Worm (Caenorhabditis elegans) whole organism, L4/young adult: ENCODE data around the gene ZK1320.2.

Source experiments
- W03F9.2 ChIP-seq: fragments of 150-350 bp; optimal IDR thresholded peaks from 2 replicates; lab custom pipeline; 2014; ENCODE audit warnings: missing biosample characterization, missing genetic modification characterization
- dao-5 ChIP-seq: sonication (generic microtip); optimal IDR thresholded peaks from 2 replicates; lab custom pipeline; 2016; ENCODE audit warnings: missing genotype, missing genetic modification characterization, moderate library complexity, missing compliant biosample characterization
- him-1 ChIP-seq: sonication (generic microtip); optimal IDR thresholded peaks from 2 replicates; lab custom pipeline; 2016; ENCODE audit warnings: missing genotype, missing genetic modification reagents, missing genetic modification characterization, missing compliant biosample characterization

The ZK1320.2 gene

DNA sequence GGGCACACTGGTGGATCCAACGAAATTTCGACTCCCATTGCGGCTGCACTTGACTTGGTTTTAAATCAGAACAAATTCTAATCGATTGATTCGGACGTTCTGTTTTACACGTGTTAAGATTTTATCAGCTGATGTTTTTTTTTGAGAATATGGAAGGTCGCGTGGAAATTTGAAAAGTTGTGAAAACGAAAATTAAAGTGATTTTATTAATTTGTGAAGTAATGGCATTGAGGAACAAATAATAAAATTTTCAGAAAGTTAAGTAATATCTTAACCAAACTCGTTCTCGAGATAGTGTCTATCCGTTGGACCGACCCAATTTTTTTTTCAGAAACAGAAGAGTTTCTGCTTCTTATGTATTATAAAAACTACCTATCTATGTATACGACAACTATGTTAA lies 7.1 kb downstream of the ZK1320.2 start, which contains the start of gene ZK1307.4:
Gene ZK1307.4 (minus strand): TSS at position 101 of the 400 bp plus-strand sequence.
- TF ChIP-seq dao-5 (tag; lab: Kevin White, UChicago) (no peak), W03F9.2 (tag; lab: Kevin White, UChicago) (no peak), him-1 (tag; lab: Kevin White, UChicago) (no peak)

DNA sequence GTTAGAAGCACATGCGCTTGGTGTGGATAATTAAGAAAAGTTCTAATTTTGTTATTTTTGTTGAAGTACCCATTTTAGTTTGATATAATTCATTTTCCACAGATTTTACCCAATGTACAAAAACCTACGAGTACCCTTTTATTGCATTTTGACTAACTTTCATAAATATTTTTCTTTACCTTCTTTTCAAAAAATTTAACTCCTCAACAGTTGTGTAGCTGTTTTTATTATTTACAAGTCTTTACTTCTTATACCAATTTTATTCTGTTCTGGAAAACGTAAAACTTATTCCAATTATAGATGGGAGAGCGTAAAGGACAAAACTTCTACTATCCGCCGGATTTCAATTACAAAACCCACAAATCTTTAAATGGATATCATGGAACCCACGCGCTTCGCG lies 9.6 kb downstream of the ZK1320.2 start, which contains the start of gene ZK1307.9:
Gene ZK1307.9 (plus strand): TSS at position 301 of the 400 bp plus-strand sequence.
- TF ChIP-seq dao-5 (tag; lab: Kevin White, UChicago) (no peak), him-1 (tag; lab: Kevin White, UChicago) (no peak), W03F9.2 (tag; lab: Kevin White, UChicago) (no peak)

DNA sequence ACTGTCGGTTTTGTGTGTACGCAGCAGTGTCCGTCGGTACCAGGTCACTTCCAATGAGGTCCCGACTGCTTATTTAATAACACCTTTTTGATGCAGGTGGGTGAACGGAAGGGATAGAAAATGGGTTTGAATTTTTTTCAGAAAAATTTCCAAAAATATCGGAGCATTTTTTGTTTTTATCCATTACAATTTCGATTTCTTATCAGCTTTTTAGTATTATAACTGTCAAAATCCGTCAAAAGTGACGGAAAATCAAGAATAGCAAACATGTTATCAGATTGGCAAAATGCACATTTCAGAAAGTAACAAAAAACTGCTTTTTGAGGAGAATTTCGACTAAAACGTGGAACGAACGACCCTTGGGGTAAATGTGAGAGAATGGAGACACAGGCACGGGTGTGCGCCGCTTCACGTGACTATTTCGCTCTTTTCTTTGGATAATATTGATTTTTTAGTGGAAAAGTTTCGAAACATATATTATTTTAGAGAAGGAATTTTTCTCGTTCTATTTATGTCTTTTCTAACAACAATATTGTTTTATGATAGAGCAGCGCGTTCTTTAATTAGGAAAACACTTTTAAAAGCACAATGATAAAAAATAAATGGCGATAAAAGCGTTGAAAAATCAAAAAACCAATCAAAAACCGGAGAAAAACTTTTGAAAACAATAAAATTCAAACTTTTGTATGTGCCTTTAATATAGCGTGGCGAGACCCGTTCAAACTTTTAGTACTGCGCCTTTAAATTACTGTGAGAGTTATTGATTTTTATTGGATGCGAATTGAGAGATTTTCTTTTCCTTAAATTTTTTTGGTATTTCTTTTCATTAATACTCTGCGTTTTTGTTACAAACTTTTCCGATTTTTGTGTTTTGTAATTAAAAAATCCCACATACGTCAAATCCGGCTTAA lies 11.6 kb downstream of the ZK1320.2 start, which contains the start of gene sqv-8:
Gene sqv-8 (plus strand): TSS at position 51 of the 911 bp plus-strand sequence.
- TF ChIP-seq him-1 (tag; lab: Kevin White, UChicago) (no peak), W03F9.2 (tag; lab: Kevin White, UChicago) (no peak), dao-5 (tag; lab: Kevin White, UChicago) (no peak)

DNA sequence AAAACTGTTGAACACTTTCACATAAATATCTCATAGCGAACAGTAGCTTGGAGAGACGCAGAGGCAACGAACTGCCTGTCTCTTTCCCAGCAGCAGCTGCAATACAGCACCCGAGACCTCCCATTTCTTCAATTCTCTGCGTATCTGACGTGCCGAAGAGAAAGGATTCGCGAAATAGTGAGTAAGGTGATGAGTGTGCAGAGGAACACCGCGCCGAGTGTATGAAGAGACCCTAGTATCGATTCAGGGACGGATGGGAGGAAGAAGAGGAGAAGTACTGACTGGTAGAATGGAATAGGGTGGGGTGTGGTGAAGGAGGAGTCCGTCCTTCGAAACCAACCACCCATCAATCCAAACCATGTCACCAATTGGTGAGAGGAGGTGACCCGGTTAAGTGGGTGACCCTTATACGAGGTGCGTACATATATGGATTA lies 12.7 kb downstream of the ZK1320.2 start:
- TF ChIP-seq him-1 (tag; lab: Kevin White, UChicago) (no peak), W03F9.2 (tag; lab: Kevin White, UChicago) (no peak), dao-5 (tag; lab: Kevin White, UChicago) (no peak)

DNA sequence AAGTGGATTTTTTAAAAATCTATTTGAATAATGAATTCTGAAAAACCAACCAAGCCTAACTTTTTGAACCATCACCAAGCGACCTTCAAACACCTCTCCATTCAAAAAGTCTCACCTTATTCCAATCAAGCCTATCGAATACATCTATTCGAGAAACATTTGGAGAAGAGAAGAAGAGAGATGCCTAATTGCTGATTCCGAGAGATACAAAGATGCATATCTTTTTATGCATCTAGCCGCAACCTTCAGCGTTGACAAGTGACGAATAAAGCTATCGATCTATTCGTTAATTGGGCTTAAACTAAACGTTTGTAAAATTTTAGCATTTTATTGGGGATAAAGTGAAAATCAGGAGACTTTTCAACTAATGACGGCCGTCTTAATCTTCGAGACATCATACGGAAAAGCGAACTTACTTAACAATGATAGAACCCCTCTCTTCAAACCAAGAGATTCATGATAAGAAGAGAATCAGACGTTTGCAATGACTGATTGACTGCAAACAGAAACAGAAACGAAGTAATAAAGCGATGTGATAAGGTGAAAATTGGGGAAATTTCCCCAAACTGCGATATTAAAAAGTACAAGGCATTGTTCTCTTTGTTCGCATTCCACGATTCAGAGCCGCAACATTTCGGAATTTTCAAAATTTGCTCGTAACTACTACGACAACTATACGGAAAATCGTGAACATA lies 13.7 kb downstream of the ZK1320.2 start:
- TF ChIP-seq dao-5 (tag; lab: Kevin White, UChicago) (no peak), W03F9.2 (tag; lab: Kevin White, UChicago) (peak; percentile 15)

DNA sequence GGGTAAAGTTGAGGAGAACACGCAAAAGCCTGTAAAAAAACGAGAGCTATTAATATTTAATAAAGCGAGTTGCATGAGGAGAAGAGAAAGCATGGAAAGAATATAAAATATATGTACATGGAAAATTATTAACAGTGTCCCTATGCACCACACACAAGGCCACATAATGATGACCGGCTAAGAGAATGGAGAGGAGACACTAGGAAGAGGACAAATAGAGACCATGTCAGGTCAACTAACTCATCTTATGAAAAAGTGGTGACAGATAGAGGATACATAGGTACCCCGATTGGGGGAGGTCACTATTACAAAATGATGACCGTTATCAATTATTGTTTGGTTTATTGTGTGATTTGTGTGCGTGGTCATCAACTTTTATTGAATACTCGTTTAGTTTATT lies 14.4 kb downstream of the ZK1320.2 start, which contains the start of gene fzr-1:
Gene fzr-1 (minus strand): TSS at position 29 of the 400 bp plus-strand sequence.
- TF ChIP-seq W03F9.2 (tag; lab: Kevin White, UChicago) (no peak), him-1 (tag; lab: Kevin White, UChicago) (no peak), dao-5 (tag; lab: Kevin White, UChicago) (no peak)

DNA sequence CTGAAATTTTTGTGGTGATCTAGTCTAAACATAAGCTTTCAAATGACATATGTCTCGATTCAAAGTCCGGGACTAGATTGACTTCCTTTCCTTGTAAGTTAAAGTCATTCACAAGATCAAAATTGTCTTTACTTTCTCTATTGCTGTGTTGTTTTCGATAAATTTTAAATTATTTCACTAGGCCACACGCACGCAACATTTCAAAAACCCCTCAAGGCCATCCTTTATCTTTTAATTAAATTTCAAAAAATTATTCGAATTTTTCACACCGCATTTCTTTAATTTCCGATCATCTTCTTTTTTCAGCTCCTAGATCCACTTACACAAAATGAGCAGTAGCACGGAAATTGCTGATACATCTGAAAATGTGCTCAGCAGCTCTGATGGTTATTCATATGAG lies 22.5 kb downstream of the ZK1320.2 start, which contains the start of gene ZK1307.7:
Gene ZK1307.7 (plus strand): TSS at position 301 of the 400 bp plus-strand sequence.
- TF ChIP-seq him-1 (tag; lab: Kevin White, UChicago): no peak
- TF ChIP-seq W03F9.2 (tag; lab: Kevin White, UChicago): no peak
- no peak for TF ChIP-seq dao-5 (tag; lab: Kevin White, UChicago)

DNA sequence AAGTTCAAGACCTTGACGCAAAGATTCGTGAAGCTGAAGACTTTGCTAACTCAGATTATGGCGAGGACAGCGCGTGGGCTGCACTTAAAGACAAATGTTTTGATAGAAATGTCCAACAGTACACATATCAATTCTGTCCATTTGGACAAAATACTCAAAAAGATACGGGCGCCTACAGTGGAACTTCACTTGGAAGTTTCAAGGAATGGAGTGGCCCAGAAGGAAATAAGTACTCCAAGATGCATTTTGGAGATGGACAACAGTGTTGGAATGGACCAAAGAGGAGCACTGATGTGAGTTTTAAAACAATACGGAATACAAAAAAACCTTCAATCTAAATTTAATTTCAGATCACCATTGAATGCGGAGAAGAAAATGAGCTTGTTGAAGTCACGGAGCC lies 32.9 kb downstream of the ZK1320.2 start:
- TF ChIP-seq him-1 (tag; lab: Kevin White, UChicago) (no peak), W03F9.2 (tag; lab: Kevin White, UChicago) (no peak), dao-5 (tag; lab: Kevin White, UChicago) (no peak)

DNA sequence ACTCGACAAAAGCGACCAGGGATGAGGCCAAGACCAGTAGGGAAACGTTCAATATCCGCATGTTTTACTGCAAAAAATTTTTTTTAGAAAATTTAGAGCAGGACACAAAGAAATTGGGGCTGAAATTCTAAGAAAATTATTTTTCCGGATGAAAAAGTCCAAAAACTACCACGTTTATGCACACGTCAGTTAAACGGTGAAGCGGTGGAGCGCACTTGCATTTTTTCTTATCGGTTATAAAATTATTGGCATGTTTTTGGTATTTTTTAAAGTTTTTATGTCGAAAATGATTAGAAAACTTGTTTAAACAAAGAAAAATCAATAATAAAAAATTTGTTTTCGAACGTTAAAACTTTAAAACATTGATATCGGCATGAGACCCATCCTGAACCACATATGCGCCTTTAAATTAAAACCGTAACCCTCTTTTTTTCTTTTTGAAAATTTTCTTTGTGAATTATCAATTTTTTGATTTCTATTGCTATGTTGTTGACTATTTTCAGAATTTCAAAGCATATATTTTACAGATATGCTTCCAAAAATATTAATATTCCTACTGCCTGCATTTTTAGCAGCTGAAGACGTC lies 34.6 kb downstream of the ZK1320.2 start, which contains the start of the genes dnj-20 and ZK1307.8:
Gene dnj-20 (minus strand): TSS at position 67 of the 586 bp plus-strand sequence.
Gene ZK1307.8 (plus strand): TSS at position 504 of the 586 bp plus-strand sequence.
- TF ChIP-seq dao-5 (tag; lab: Kevin White, UChicago) (no peak), W03F9.2 (tag; lab: Kevin White, UChicago) (peak; percentile 35)

DNA sequence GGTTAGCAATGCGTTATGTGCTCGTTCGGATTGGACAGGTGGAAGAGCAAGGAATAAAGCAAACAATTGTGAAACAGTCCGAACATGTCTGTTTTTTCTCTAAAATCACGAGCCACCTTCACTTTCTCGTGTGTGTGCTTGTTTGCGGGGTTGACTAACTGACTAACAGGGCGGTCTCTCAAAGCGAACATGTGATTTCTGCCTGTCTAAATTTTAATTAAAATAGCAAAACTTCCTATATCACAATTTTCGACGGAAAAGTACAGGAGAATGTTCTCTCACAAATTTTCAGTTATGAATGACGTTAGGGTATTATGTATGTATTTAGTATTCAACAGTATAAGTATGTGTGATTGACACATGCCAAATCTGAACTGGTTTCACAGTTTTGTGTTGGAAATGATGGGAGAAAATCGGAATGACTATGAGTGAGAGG lies 36.9 kb downstream of the ZK1320.2 start:
- TF ChIP-seq him-1 (tag; lab: Kevin White, UChicago): no peak
- TF ChIP-seq W03F9.2 (tag; lab: Kevin White, UChicago): peak; percentile 14
- TF ChIP-seq dao-5 (tag; lab: Kevin White, UChicago): no peak

DNA sequence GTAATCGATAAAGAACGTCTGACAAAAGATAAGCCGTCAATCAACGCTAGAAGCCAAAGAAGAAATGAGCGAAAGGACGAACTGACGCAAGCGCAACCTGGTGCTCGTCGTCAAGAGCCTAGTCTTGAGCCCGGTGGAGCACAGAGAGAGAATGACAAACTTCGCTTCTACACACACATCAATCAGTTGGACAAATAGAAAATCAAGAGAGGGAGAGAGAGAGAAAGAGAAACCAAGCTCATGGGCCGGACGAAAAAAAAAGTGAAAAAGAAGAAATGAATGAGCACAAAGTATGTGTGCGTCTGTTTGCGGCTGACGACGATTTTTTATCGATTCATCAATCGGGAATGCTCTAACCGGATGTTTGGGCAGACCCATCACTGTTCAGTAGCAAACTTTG lies 37.7 kb downstream of the ZK1320.2 start:
- TF ChIP-seq dao-5 (tag; lab: Kevin White, UChicago) (no peak), W03F9.2 (tag; lab: Kevin White, UChicago) (no peak), him-1 (tag; lab: Kevin White, UChicago) (no peak)

DNA sequence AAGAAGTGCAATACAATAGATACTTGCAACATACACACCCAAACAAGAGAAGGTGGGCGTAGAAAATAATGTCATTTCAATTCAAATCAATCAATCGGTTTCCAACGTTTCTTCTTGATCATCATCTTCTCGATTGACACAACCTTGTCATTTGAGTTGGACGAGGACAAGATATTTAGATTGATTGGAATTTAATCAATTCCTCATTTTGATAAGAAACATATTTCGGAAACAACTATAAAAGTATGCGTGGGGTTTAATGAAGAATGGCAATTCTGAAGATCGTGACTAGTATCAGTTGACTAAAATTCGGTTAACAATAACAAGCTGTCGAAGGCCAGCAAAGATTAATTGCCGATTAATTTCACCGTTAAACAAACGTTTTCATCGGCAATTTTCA lies 38.2 kb downstream of the ZK1320.2 start:
- TF ChIP-seq W03F9.2 (tag; lab: Kevin White, UChicago) (no peak), dao-5 (tag; lab: Kevin White, UChicago) (no peak), him-1 (tag; lab: Kevin White, UChicago) (no peak)
